Fruit fly (Drosophila melanogaster) whole organism, embryonic: ENCODE data around the gene RpL4.

Experiments used
- Abd-B ChIP-seq: fragments of 200-800 bp; sonication (Bioruptor generic); optimal IDR thresholded peaks from 2 replicates; lab custom pipeline; 2018; ENCODE audit warnings: missing biosample characterization, mild to moderate bottlenecking, missing genetic modification characterization, moderate library complexity
- Ada2b ChIP-seq: fragments of 200-800 bp; sonication (Bioruptor generic); IDR thresholded peaks from 2 replicates; pipeline ENCODE4 v1.3.6; 2022; ENCODE audit warnings: missing biosample characterization, missing genetic modification characterization
- CG10431 ChIP-seq: fragments of 200-800 bp; sonication (Bioruptor generic); optimal IDR thresholded peaks from 3 replicates; lab custom pipeline; 2018; ENCODE audit warnings: missing biosample characterization, mild to moderate bottlenecking, missing genetic modification characterization
- CG10462 ChIP-seq: fragments of 200-800 bp; sonication (Bioruptor generic); optimal IDR thresholded peaks from 2 replicates; lab custom pipeline; 2016; ENCODE audit warnings: missing biosample characterization, missing genetic modification characterization
- CG11085 ChIP-seq: fragments of 200-800 bp; sonication (Bioruptor generic); IDR thresholded peaks from 2 replicates; pipeline ENCODE4 v1.3.6; 2022; ENCODE audit warnings: missing biosample characterization, missing genetic modification characterization
- CG11247 ChIP-seq: fragments of 200-800 bp; sonication (Bioruptor generic); IDR thresholded peaks from 2 replicates; pipeline ENCODE4 v1.3.6; 2022; ENCODE audit warnings: missing biosample characterization, missing genetic modification characterization
- CG11398 ChIP-seq: fragments of 200-800 bp; sonication (Bioruptor generic); optimal IDR thresholded peaks from 2 replicates; lab custom pipeline; 2016; ENCODE audit warnings: missing biosample characterization, missing genetic modification characterization
- CG11695 ChIP-seq: fragments of 200-800 bp; sonication (Bioruptor generic); IDR thresholded peaks from 3 replicates; pipeline ENCODE4 v1.3.6; 2022; ENCODE audit warnings: missing biosample characterization, missing genetic modification characterization
- CG12071 ChIP-seq: fragments of 200-800 bp; sonication (Bioruptor generic); optimal IDR thresholded peaks from 3 replicates; lab custom pipeline; 2018; ENCODE audit warnings: missing biosample characterization, mild to moderate bottlenecking, missing genetic modification characterization
- CG12104 ChIP-seq: fragments of 200-800 bp; sonication (Bioruptor generic); optimal IDR thresholded peaks from 3 replicates; lab custom pipeline; 2016; ENCODE audit warnings: missing biosample characterization, missing genetic modification characterization
- CG13424 ChIP-seq: fragments of 200-800 bp; sonication (Bioruptor generic); optimal IDR thresholded peaks from 2 replicates; lab custom pipeline; 2019; ENCODE audit warnings: missing biosample characterization, mild to moderate bottlenecking, missing genetic modification characterization, moderate library complexity
- CG14050 ChIP-seq: fragments of 200-800 bp; sonication (Bioruptor generic); IDR thresholded peaks from 3 replicates; pipeline ENCODE4 v1.3.6; 2022; ENCODE audit warnings: missing biosample characterization, missing genetic modification characterization
- CG17385 ChIP-seq: fragments of 200-800 bp; sonication (Bioruptor generic); optimal IDR thresholded peaks from 3 replicates; lab custom pipeline; 2018; ENCODE audit warnings: missing biosample characterization, mild to moderate bottlenecking, missing genetic modification characterization
- CG17612 ChIP-seq: fragments of 200-800 bp; sonication (Bioruptor generic); IDR thresholded peaks from 2 replicates; pipeline ENCODE4 v1.3.6; 2022; ENCODE audit warnings: missing biosample characterization, missing genetic modification characterization
- CG2202 ChIP-seq: fragments of 200-800 bp; sonication (Bioruptor generic); optimal IDR thresholded peaks from 2 replicates; lab custom pipeline; 2018; ENCODE audit warnings: missing biosample characterization, mild to moderate bottlenecking, missing genetic modification characterization
- CG2712 ChIP-seq: fragments of 200-800 bp; optimal IDR thresholded peaks from 3 replicates; lab custom pipeline; 2019; ENCODE audit warnings: missing biosample characterization, mild to moderate bottlenecking, missing genetic modification characterization, moderate library complexity
- CG4282 ChIP-seq: fragments of 200-800 bp; sonication (Bioruptor generic); optimal IDR thresholded peaks from 2 replicates; lab custom pipeline; 2016; ENCODE audit warnings: missing biosample characterization, missing genetic modification characterization
- CG6272 ChIP-seq: fragments of 200-800 bp; sonication (Bioruptor generic); IDR thresholded peaks from 2 replicates; pipeline ENCODE4 v1.3.6; 2022; ENCODE audit warnings: missing biosample characterization, missing genetic modification characterization
- CG7556 ChIP-seq: fragments of 200-800 bp; sonication (Bioruptor generic); optimal IDR thresholded peaks from 2 replicates; lab custom pipeline; 2017; ENCODE audit warnings: missing biosample characterization, mild to moderate bottlenecking, missing genetic modification characterization
- CG7745 ChIP-seq: fragments of 200-800 bp; sonication (Bioruptor generic); optimal IDR thresholded peaks from 2 replicates; lab custom pipeline; 2018; ENCODE audit warnings: missing biosample characterization, mild to moderate bottlenecking, missing genetic modification characterization, moderate library complexity
- CG7786 ChIP-seq: fragments of 200-800 bp; sonication (Bioruptor generic); optimal IDR thresholded peaks from 2 replicates; lab custom pipeline; 2016; ENCODE audit warnings: missing biosample characterization, missing genetic modification characterization
- CG8478 ChIP-seq: fragments of >200 bp; optimal IDR thresholded peaks from 2 replicates; lab custom pipeline; 2018
- CG9817 ChIP-seq: fragments of 200-800 bp; sonication (Bioruptor generic); optimal IDR thresholded peaks from 2 replicates; lab custom pipeline; 2018; ENCODE audit warnings: missing biosample characterization, mild to moderate bottlenecking, missing genetic modification characterization, moderate library complexity
- CTCF ChIP-seq: fragments of 200-800 bp; sonication (Bioruptor generic); optimal IDR thresholded peaks from 2 replicates; lab custom pipeline; 2017; ENCODE audit warnings: missing biosample characterization, mild to moderate bottlenecking, missing genetic modification characterization, moderate library complexity
- Chrac-16 ChIP-seq: fragments of 200-800 bp; sonication (Bioruptor generic); optimal IDR thresholded peaks from 3 replicates; lab custom pipeline; 2016; ENCODE audit warnings: missing biosample characterization, missing genetic modification characterization
- D19B ChIP-seq: fragments of 200-800 bp; sonication (Bioruptor generic); optimal IDR thresholded peaks from 2 replicates; lab custom pipeline; 2017; ENCODE audit warnings: missing biosample characterization, mild to moderate bottlenecking, missing genetic modification characterization
- E2f1 ChIP-seq: fragments of 200-800 bp; sonication (Bioruptor generic); IDR thresholded peaks from 2 replicates; pipeline ENCODE4 v1.3.6; 2022; ENCODE audit warnings: missing biosample characterization, missing genetic modification characterization
- Fer3 ChIP-seq: fragments of 200-800 bp; sonication (Bioruptor generic); optimal IDR thresholded peaks from 2 replicates; lab custom pipeline; 2018; ENCODE audit warnings: missing biosample characterization, mild to moderate bottlenecking, missing genetic modification characterization, moderate library complexity
- H2.0 ChIP-seq: fragments of 200-800 bp; sonication (Bioruptor generic); IDR thresholded peaks from 2 replicates; pipeline ENCODE4 v1.3.6; 2022; ENCODE audit warnings: missing biosample characterization, missing genetic modification characterization
- HLHmδ ChIP-seq: fragments of 200-800 bp; sonication (Bioruptor generic); optimal IDR thresholded peaks from 2 replicates; lab custom pipeline; 2018; ENCODE audit warnings: missing biosample characterization, mild to moderate bottlenecking, missing genetic modification characterization, moderate library complexity
- HmgD ChIP-seq: fragments of 200-800 bp; sonication (Bioruptor generic); optimal IDR thresholded peaks from 3 replicates; lab custom pipeline; 2016; ENCODE audit warnings: missing biosample characterization, missing genetic modification characterization
- Hr3 ChIP-seq: fragments of 200-800 bp; sonication (Bioruptor generic); optimal IDR thresholded peaks from 3 replicates; lab custom pipeline; 2016; ENCODE audit warnings: missing biosample characterization, missing genetic modification characterization
- NfI ChIP-seq: fragments of 200-800 bp; sonication (Bioruptor generic); optimal IDR thresholded peaks from 3 replicates; lab custom pipeline; 2018; ENCODE audit warnings: missing biosample characterization, mild to moderate bottlenecking, missing genetic modification characterization, moderate library complexity
- Vsx1 ChIP-seq: fragments of 200-800 bp; sonication (Bioruptor generic); optimal IDR thresholded peaks from 2 replicates; lab custom pipeline; 2017; ENCODE audit warnings: missing biosample characterization, mild to moderate bottlenecking, missing genetic modification characterization, missing genetic modification reagents
- ab ChIP-seq: fragments of 200-800 bp; sonication (Bioruptor generic); optimal IDR thresholded peaks from 2 replicates; lab custom pipeline; 2016; ENCODE audit warnings: missing biosample characterization, missing genetic modification characterization
- ac ChIP-seq: fragments of 200-800 bp; sonication (Bioruptor generic); optimal IDR thresholded peaks from 3 replicates; lab custom pipeline; 2017; ENCODE audit warnings: missing biosample characterization, mild to moderate bottlenecking, missing genetic modification characterization
- chm ChIP-seq: fragments of 200-800 bp; sonication (Bioruptor generic); IDR thresholded peaks from 2 replicates; pipeline ENCODE4 v1.3.6; 2022; ENCODE audit warnings: missing biosample characterization, missing genetic modification characterization
- en ChIP-seq: fragments of 200-800 bp; sonication (Bioruptor generic); optimal IDR thresholded peaks from 2 replicates; lab custom pipeline; 2016; ENCODE audit warnings: missing biosample characterization, missing genetic modification characterization
- hkb ChIP-seq, 2 experiments: fragments of 200-800 bp in 1 of 2; fragments of >200 bp in 1 of 2; sonication (Bioruptor generic) in 1 of 2; IDR thresholded peaks in 1 of 2; optimal IDR thresholded peaks in 1 of 2; 2 replicates each; pipeline versions ENCODE4 v1.3.6 to Lab custom; 2017 to 2022; ENCODE audit warnings: missing biosample characterization in 1 of 2, missing genetic modification characterization in 1 of 2
- kah ChIP-seq: fragments of 200-800 bp; sonication (Bioruptor generic); optimal IDR thresholded peaks from 2 replicates; lab custom pipeline; 2018; ENCODE audit warnings: missing biosample characterization, mild to moderate bottlenecking, missing genetic modification characterization
- klu ChIP-seq: fragments of 200-800 bp; sonication (Bioruptor generic); IDR thresholded peaks from 2 replicates; pipeline ENCODE4 v1.3.6; 2022; ENCODE audit warnings: missing biosample characterization, missing genetic modification characterization
- kni ChIP-seq: fragments of 200-800 bp; sonication (Bioruptor generic); optimal IDR thresholded peaks from 3 replicates; lab custom pipeline; 2017; ENCODE audit warnings: mild to moderate bottlenecking, missing biosample characterization, missing genetic modification reagents, missing genetic modification characterization
- peb ChIP-seq: fragments of 200-800 bp; sonication (Bioruptor generic); IDR thresholded peaks from 2 replicates; pipeline ENCODE4 v1.3.6; 2022; ENCODE audit warnings: missing biosample characterization, missing genetic modification characterization
- pita ChIP-seq: fragments of 200-800 bp; sonication (Bioruptor generic); optimal IDR thresholded peaks from 2 replicates; lab custom pipeline; 2017; ENCODE audit warnings: missing biosample characterization, mild to moderate bottlenecking, missing genetic modification characterization
- sc ChIP-seq, 3 experiments: fragments of >200 bp in 2 of 3; fragments of 200-800 bp in 1 of 3; sonication (Bioruptor generic) in 1 of 3; optimal IDR thresholded peaks; 2 replicates in 2 of 3; 3 replicates in 1 of 3; lab custom pipeline; 2017; ENCODE audit warnings: mild to moderate bottlenecking in 1 of 3, missing biosample characterization in 1 of 3, missing genetic modification characterization in 1 of 3, missing genetic modification reagents in 1 of 3
- schlank ChIP-seq: fragments of 200-800 bp; sonication (Bioruptor generic); optimal IDR thresholded peaks from 2 replicates; lab custom pipeline; 2018; ENCODE audit warnings: missing biosample characterization, mild to moderate bottlenecking, missing genetic modification characterization
- sim ChIP-seq: fragments of 200-800 bp; sonication (Bioruptor generic); IDR thresholded peaks from 2 replicates; pipeline ENCODE4 v1.3.6; 2022; ENCODE audit warnings: missing biosample characterization, missing genetic modification characterization
- trh ChIP-seq: fragments of 200-800 bp; sonication (Bioruptor generic); optimal IDR thresholded peaks from 2 replicates; lab custom pipeline; 2016; ENCODE audit warnings: missing biosample characterization, missing genetic modification characterization
- wek ChIP-seq: fragments of 200-800 bp; sonication (Bioruptor generic); optimal IDR thresholded peaks from 3 replicates; lab custom pipeline; 2018; ENCODE audit warnings: missing biosample characterization, mild to moderate bottlenecking, missing genetic modification characterization, moderate library complexity
- z ChIP-seq: fragments of 200-800 bp; sonication (Bioruptor generic); IDR thresholded peaks from 3 replicates; pipeline ENCODE4 v1.3.6; 2022; ENCODE audit warnings: missing biosample characterization, missing genetic modification characterization
- zen ChIP-seq: fragments of 200-800 bp; sonication (Bioruptor generic); optimal IDR thresholded peaks from 3 replicates; lab custom pipeline; 2018; ENCODE audit warnings: missing biosample characterization, mild to moderate bottlenecking, missing genetic modification characterization, moderate library complexity
- zfh2 ChIP-seq: fragments of 200-800 bp; sonication (Bioruptor generic); optimal IDR thresholded peaks from 2 replicates; lab custom pipeline; 2016; ENCODE audit warnings: missing biosample characterization, missing genetic modification characterization

The RpL4 gene

DNA sequence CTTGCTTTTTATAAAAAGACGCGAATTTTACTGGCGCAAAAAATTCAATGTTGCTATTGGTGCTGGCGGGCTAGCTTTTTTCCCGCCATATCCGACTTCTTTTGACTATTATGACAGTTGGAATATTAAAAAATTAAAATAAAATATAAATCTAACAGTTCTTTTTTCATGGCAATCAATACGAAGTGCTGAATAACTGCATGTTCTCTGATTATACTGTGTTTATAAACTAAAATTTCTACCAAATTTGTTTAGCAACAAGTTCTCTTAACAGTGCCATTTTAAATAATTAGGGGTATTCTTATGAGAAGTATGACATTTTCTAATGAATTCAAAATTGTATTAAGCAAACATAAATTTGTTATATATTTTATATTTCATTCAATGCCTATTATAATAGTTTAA lies 3.2 kb upstream of the RpL4 start, which contains the start of gene Boh1 (continued):
- TF ChIP-seq Fer3 (tag; lab: Kevin White, UChicago): peak; percentile 17
- no peak for TF ChIP-seq sim (GFP tag; lab: Robert Waterston, UW)
- no peak for TF ChIP-seq E2f1 (GFP tag; lab: Robert Waterston, UW)
- peak; percentile 16 for TF ChIP-seq NfI (GFP tag; lab: Kevin White, UChicago)
- TF ChIP-seq en: no peak
- no peak for TF ChIP-seq CG10431 (GFP tag; lab: Kevin White, UChicago)
- no peak for TF ChIP-seq CG4282 (GFP tag; lab: Kevin White, UChicago)
- TF ChIP-seq CG7556 (GFP tag; lab: Kevin White, UChicago): peak; percentile 20
- TF ChIP-seq Hr3 (GFP tag; lab: Kevin White, UChicago): peak; percentile 12
- no peak for TF ChIP-seq CG7745 (tag; lab: Kevin White, UChicago)
- TF ChIP-seq CTCF (GFP tag; lab: Kevin White, UChicago): no peak
- TF ChIP-seq schlank: no peak
- TF ChIP-seq Ada2b (GFP tag; lab: Robert Waterston, UW): no peak
- no peak for TF ChIP-seq HLHmδ (GFP tag; lab: Kevin White, UChicago)
- no peak for TF ChIP-seq CG12104 (GFP tag; lab: Kevin White, UChicago)
- no peak for TF ChIP-seq CG8478 (lab: Kevin White, UChicago)
- no peak for TF ChIP-seq pita (GFP tag; lab: Kevin White, UChicago)
- TF ChIP-seq zen: peak; percentile 3
- TF ChIP-seq CG10462 (GFP tag; lab: Kevin White, UChicago): no peak
- TF ChIP-seq H2.0: no peak
- TF ChIP-seq HmgD (GFP tag; lab: Kevin White, UChicago): no peak
- no peak for TF ChIP-seq D19B (GFP tag; lab: Kevin White, UChicago)
- no peak for TF ChIP-seq z
- TF ChIP-seq CG7786 (GFP tag; lab: Kevin White, UChicago): no peak
- TF ChIP-seq ab (GFP tag; lab: Kevin White, UChicago): no peak
- no peak for TF ChIP-seq kni (GFP tag; lab: Kevin White, UChicago)
- no peak for TF ChIP-seq sc (optimal IDR thresholded peaks at IDR 0.05; lab: Kevin White, UChicago)
- TF ChIP-seq sc (GFP tag; optimal IDR thresholded peaks at IDR 0.05; lab: Kevin White, UChicago): no peak
- TF ChIP-seq CG11247: no peak
- TF ChIP-seq hkb (optimal IDR thresholded peaks at IDR 0.05; lab: Kevin White, UChicago): no peak
- peak; percentile 32; the same call in 1 of the 2 replicates for TF ChIP-seq hkb (GFP tag; IDR thresholded peaks at IDR 0.05; lab: Robert Waterston, UW)
- no peak for TF ChIP-seq CG2202 (tag; lab: Kevin White, UChicago)
- no peak for TF ChIP-seq CG14050
- TF ChIP-seq zfh2 (GFP tag; lab: Kevin White, UChicago): no peak
- TF ChIP-seq chm (GFP tag; lab: Robert Waterston, UW): no peak
- no peak for TF ChIP-seq trh (GFP tag; lab: Kevin White, UChicago)
- TF ChIP-seq wek (GFP tag; lab: Kevin White, UChicago): peak; percentile 84
- no peak for TF ChIP-seq CG17612 (GFP tag; lab: Robert Waterston, UW)
- peak; percentile 52 for TF ChIP-seq CG17385 (GFP tag; lab: Kevin White, UChicago)
- peak; percentile 29 for TF ChIP-seq Abd-B (GFP tag; lab: Kevin White, UChicago)
- TF ChIP-seq CG11695 (GFP tag; lab: Robert Waterston, UW): no peak
- no peak for TF ChIP-seq CG6272 (GFP tag; lab: Robert Waterston, UW)
- no peak for TF ChIP-seq CG12071 (GFP tag; lab: Kevin White, UChicago)
- peak; percentile 51 for TF ChIP-seq CG13424 (tag; lab: Kevin White, UChicago)
- TF ChIP-seq Vsx1 (GFP tag; lab: Kevin White, UChicago): no peak
- TF ChIP-seq Chrac-16: no peak
- no peak for TF ChIP-seq klu
- TF ChIP-seq kah (GFP tag; lab: Kevin White, UChicago): no peak
- TF ChIP-seq ac (GFP tag; lab: Kevin White, UChicago): no peak
- TF ChIP-seq CG11398 (GFP tag; lab: Kevin White, UChicago): no peak
- TF ChIP-seq peb (GFP tag; lab: Robert Waterston, UW): no peak
- peak; percentile 69 for TF ChIP-seq CG2712 (tag; lab: Kevin White, UChicago)
- no peak for TF ChIP-seq CG11085 (GFP tag; lab: Robert Waterston, UW)
- TF ChIP-seq CG9817: peak; percentile 2
